Worm (Caenorhabditis elegans) whole organism, mixed stage, embryonic: ENCODE results near the gene manf-1.

Experiments
- M03D4.4 ChIP-seq: sonication (generic microtip); optimal IDR thresholded peaks from 2 replicates; lab custom pipeline; 2017; ENCODE audit warnings: mild to moderate bottlenecking, missing genetic modification characterization, missing compliant biosample characterization
- bed-3 ChIP-seq: fragments of 200-800 bp; sonication (Bioruptor generic); optimal IDR thresholded peaks from 3 replicates; lab custom pipeline; 2018; ENCODE audit warnings: mild to moderate bottlenecking, missing genetic modification characterization, moderate library complexity, missing compliant biosample characterization
- blmp-1 ChIP-seq: fragments of 150-350 bp; optimal IDR thresholded peaks from 2 replicates; lab custom pipeline; 2014; ENCODE audit warnings: missing biosample characterization, missing genetic modification characterization
- ceh-39 ChIP-seq: fragments of 150-350 bp; optimal IDR thresholded peaks from 2 replicates; lab custom pipeline; 2014; ENCODE audit warnings: missing biosample characterization, missing genetic modification characterization
- ceh-43 ChIP-seq: fragments of 200-800 bp; sonication (Bioruptor generic); optimal IDR thresholded peaks from 2 replicates; lab custom pipeline; 2018; ENCODE audit warnings: mild to moderate bottlenecking, missing genetic modification characterization, moderate library complexity, missing compliant biosample characterization
- ceh-83 ChIP-seq: fragments of 200-800 bp; sonication (Bioruptor generic); optimal IDR thresholded peaks from 2 replicates; lab custom pipeline; 2018; ENCODE audit warnings: mild to moderate bottlenecking, missing genetic modification characterization, missing compliant biosample characterization
- ces-1 ChIP-seq: fragments of 150-350 bp; optimal IDR thresholded peaks from 2 replicates; lab custom pipeline; 2014; ENCODE audit warnings: missing biosample characterization, missing genetic modification reagents, missing genetic modification characterization
- cnd-1 ChIP-seq: fragments of 200-800 bp; sonication (Bioruptor generic); optimal IDR thresholded peaks from 2 replicates; lab custom pipeline; 2018; ENCODE audit warnings: mild to moderate bottlenecking, missing genetic modification characterization, missing compliant biosample characterization
- elt-1 ChIP-seq: sonication (generic microtip); optimal IDR thresholded peaks from 2 replicates; lab custom pipeline; 2017; ENCODE audit warnings: missing genetic modification characterization, mild to moderate bottlenecking, missing compliant biosample characterization, antibody characterized with exemption, moderate library complexity, borderline replicate concordance; ENCODE audit not compliant: insufficient read depth
- elt-3 ChIP-seq: fragments of 150-350 bp; optimal IDR thresholded peaks from 2 replicates; lab custom pipeline; 2014; ENCODE audit warnings: missing biosample characterization, missing genetic modification characterization
- ham-2 ChIP-seq: fragments of 200-800 bp; sonication (Bioruptor generic); optimal IDR thresholded peaks from 2 replicates; lab custom pipeline; 2018; ENCODE audit warnings: mild to moderate bottlenecking, missing genetic modification characterization, missing compliant biosample characterization
- hlh-1 ChIP-seq: fragments of 150-350 bp; optimal IDR thresholded peaks from 2 replicates; lab custom pipeline; 2014; ENCODE audit warnings: missing biosample characterization, missing genetic modification reagents, missing genetic modification characterization
- lin-13 ChIP-seq: fragments of 150-350 bp; optimal IDR thresholded peaks from 2 replicates; lab custom pipeline; 2014; ENCODE audit warnings: missing biosample characterization, missing genetic modification characterization
- lin-32 ChIP-seq: fragments of 200-800 bp; sonication (Bioruptor generic); optimal IDR thresholded peaks from 2 replicates; lab custom pipeline; 2018; ENCODE audit warnings: mild to moderate bottlenecking, missing genetic modification characterization, missing compliant biosample characterization
- lsy-2 ChIP-seq: fragments of 150-350 bp; optimal IDR thresholded peaks from 2 replicates; lab custom pipeline; 2014; ENCODE audit warnings: missing biosample characterization, missing genetic modification characterization
- mls-2 ChIP-seq: sonication (generic microtip); optimal IDR thresholded peaks from 2 replicates; lab custom pipeline; 2016; ENCODE audit warnings: mild to moderate bottlenecking, missing genetic modification characterization, moderate library complexity, missing compliant biosample characterization
- nhr-12 ChIP-seq: fragments of 150-350 bp; optimal IDR thresholded peaks from 2 replicates; lab custom pipeline; 2014; ENCODE audit warnings: missing biosample characterization, missing genetic modification characterization
- nhr-2 ChIP-seq: fragments of 150-350 bp; optimal IDR thresholded peaks from 2 replicates; lab custom pipeline; 2014; ENCODE audit warnings: missing biosample characterization, missing genetic modification characterization
- nhr-28 ChIP-seq: fragments of 150-350 bp; optimal IDR thresholded peaks from 2 replicates; lab custom pipeline; 2014; ENCODE audit warnings: missing biosample characterization, missing genetic modification characterization
- nhr-76 ChIP-seq: sonication (generic microtip); optimal IDR thresholded peaks from 2 replicates; lab custom pipeline; 2017; ENCODE audit warnings: missing biosample characterization, missing genetic modification characterization
- pha-4 ChIP-seq: fragments of 150-350 bp; optimal IDR thresholded peaks from 2 replicates; lab custom pipeline; 2018; ENCODE audit warnings: missing biosample characterization, missing genetic modification reagents, missing genetic modification characterization
- sem-2 ChIP-seq: fragments of 200-800 bp; sonication (Bioruptor generic); optimal IDR thresholded peaks from 2 replicates; lab custom pipeline; 2018; ENCODE audit warnings: mild to moderate bottlenecking, missing genetic modification characterization, missing compliant biosample characterization
- snpc-4 ChIP-seq: fragments of 150-350 bp; optimal IDR thresholded peaks from 2 replicates; lab custom pipeline; 2014; ENCODE audit warnings: missing biosample characterization, missing genetic modification characterization
- sptf-1 ChIP-seq: sonication (generic microtip); optimal IDR thresholded peaks from 2 replicates; lab custom pipeline; 2017; ENCODE audit warnings: mild to moderate bottlenecking, missing genetic modification characterization, moderate library complexity, missing compliant biosample characterization
- tbx-8 ChIP-seq: fragments of 200-800 bp; sonication (Bioruptor generic); optimal IDR thresholded peaks from 2 replicates; lab custom pipeline; 2018; ENCODE audit warnings: mild to moderate bottlenecking, missing genetic modification characterization, moderate library complexity, missing compliant biosample characterization
- unc-120 ChIP-seq: sonication (generic microtip); optimal IDR thresholded peaks from 2 replicates; lab custom pipeline; 2017; ENCODE audit warnings: missing genetic modification characterization, missing compliant biosample characterization; ENCODE audit not compliant: poor library complexity, severe bottlenecking
- unc-39 ChIP-seq: fragments of 150-350 bp; optimal IDR thresholded peaks from 2 replicates; lab custom pipeline; 2014; ENCODE audit warnings: missing biosample characterization, missing genetic modification characterization
- unc-62 ChIP-seq: fragments of 150-350 bp; optimal IDR thresholded peaks from 2 replicates; lab custom pipeline; 2014; ENCODE audit warnings: missing biosample characterization, missing genetic modification reagents, missing genetic modification characterization
- zip-8 ChIP-seq: fragments of 150-350 bp; optimal IDR thresholded peaks from 2 replicates; lab custom pipeline; 2014; ENCODE audit warnings: missing biosample characterization, missing genetic modification characterization
- ztf-11 ChIP-seq: fragments of 150-350 bp; optimal IDR thresholded peaks from 2 replicates; lab custom pipeline; 2014; ENCODE audit warnings: missing biosample characterization, missing genetic modification characterization

The manf-1 gene

DNA sequence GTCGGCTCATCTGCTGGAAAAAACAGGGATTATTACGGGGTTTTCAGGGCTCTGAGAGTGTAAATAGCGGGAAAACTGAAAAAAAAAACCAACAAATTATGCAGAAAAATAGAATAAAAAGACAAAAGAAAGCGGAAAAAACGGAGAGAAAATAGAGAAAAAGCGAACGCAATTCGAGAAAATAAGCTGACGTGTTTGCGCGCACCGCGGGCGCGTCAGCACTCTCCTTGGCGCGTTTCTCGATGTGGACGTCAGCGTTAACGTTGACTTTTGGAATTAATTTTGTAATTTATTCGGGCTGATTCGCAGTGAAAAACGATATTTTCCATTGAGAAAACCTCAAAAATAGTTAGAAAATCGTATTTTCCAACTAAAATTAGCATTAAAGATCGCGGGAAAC, at the start of gene manf-1:
manf-1 (minus strand) TSS at position 13 of the 400 bp plus-strand sequence.
- TF ChIP-seq lin-13 = peak; percentile 80
- peak; percentile 1 for TF ChIP-seq ham-2 (GFP tag; lab: Kevin White, UChicago)
- no peak for TF ChIP-seq elt-1 (tag; lab: Kevin White, UChicago)
- peak; percentile 55 for TF ChIP-seq lsy-2
- TF ChIP-seq pha-4 (tag; lab: Kevin White, UChicago) = peak; percentile 65
- no peak for TF ChIP-seq elt-3 (tag; lab: Kevin White, UChicago)

DNA sequence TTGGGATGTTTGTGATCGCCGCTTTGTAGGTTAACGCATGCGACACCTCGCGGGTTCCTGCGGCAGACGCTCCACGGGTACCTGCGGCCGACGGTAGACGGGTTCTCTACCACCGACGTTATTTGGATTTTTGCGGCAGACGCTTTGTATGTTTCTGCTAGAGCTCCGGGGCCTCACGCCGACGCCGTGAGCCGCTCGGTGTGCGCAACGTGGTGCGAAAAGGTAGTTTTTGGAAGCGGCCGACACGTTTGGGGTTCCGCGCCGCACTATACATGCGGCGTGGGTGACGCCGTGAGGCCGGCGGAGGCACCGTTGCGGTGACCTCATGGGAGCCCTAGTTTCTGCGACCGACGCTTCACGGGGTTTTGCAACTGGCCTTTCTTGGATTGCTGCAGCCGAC, 42.8 kb upstream of the manf-1 start:
- TF ChIP-seq nhr-2 (tag; lab: Kevin White, UChicago) (no peak), zip-8 (tag; lab: Kevin White, UChicago) (no peak), ham-2 (GFP tag; lab: Kevin White, UChicago) (no peak), cnd-1 (tag; lab: Kevin White, UChicago) (no peak), snpc-4 (tag; lab: Kevin White, UChicago) (no peak), bed-3 (GFP tag; lab: Kevin White, UChicago) (no peak), unc-39 (tag; lab: Kevin White, UChicago) (no peak), lsy-2 (no peak), tbx-8 (GFP tag; lab: Kevin White, UChicago) (no peak), nhr-76 (tag; lab: Kevin White, UChicago) (no peak), hlh-1 (tag; lab: Kevin White, UChicago) (no peak), blmp-1 (tag; lab: Kevin White, UChicago) (no peak), sptf-1 (tag; lab: Kevin White, UChicago) (no peak), ceh-39 (tag; lab: Kevin White, UChicago) (no peak), nhr-28 (tag; lab: Kevin White, UChicago) (no peak), nhr-12 (tag; lab: Kevin White, UChicago) (no peak), elt-3 (tag; lab: Kevin White, UChicago) (no peak)

DNA sequence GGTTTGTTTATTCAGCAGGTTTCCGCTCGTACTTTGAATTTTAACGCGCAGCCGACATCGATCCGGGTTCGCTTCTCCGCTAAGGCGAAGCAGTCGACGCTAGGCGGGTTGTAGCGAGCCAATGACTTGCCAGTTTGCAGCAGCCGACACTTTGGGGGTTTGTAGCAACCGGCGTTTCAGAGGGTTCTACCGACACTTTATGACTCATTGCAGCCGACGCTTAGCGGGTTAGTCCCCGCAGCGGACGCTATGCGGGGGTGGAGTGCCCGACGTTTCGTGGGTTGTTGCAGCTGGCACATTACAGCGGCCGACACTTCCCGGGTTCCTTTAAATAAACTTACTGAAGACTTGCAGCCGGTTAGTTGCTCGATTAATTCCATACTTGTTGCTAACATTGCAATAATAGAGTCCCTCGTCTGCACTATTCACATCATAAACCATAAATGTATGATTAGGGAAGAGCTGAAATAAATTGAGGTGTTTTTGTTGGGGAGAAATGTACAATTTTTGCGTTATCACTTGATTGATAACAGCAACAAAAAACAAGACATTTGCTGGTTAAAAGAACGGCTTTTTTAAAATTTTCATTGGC, 41.3 kb upstream of the manf-1 start, which contains the start of gene Y54G2A.57:
Y54G2A.57 (plus strand) TSS at position 542 of the 592 bp plus-strand sequence.
- TF ChIP-seq ceh-83 (GFP tag; lab: Kevin White, UChicago) = no peak
- TF ChIP-seq unc-39 (tag; lab: Kevin White, UChicago) = no peak
- TF ChIP-seq lsy-2 = no peak

DNA sequence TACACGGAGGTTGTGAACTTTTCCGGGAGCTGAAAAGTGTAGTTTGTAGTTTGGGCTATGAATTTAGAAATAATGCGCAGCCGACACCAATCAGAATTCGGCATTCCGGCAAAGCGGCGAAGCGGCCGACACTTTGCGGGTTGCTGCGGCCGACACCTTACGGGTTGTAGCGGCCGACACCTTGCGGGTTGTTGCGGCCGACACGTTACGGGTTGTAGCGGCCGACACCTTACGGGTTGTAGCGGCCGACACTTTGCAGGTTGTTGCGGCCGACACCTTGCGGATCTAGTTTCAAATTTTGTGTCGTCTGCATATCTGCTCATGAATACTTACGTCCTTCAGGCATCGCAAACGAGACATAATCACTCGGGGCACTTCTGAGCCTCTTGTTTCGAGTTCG, 38.7 kb upstream of the manf-1 start:
- TF ChIP-seq sem-2 (GFP tag; lab: Kevin White, UChicago) (no peak), unc-62 (GFP tag; lab: Kevin White, UChicago) (no peak), hlh-1 (tag; lab: Kevin White, UChicago) (no peak), elt-3 (tag; lab: Kevin White, UChicago) (no peak), nhr-12 (tag; lab: Kevin White, UChicago) (no peak), bed-3 (GFP tag; lab: Kevin White, UChicago) (no peak), ceh-39 (tag; lab: Kevin White, UChicago) (no peak)

DNA sequence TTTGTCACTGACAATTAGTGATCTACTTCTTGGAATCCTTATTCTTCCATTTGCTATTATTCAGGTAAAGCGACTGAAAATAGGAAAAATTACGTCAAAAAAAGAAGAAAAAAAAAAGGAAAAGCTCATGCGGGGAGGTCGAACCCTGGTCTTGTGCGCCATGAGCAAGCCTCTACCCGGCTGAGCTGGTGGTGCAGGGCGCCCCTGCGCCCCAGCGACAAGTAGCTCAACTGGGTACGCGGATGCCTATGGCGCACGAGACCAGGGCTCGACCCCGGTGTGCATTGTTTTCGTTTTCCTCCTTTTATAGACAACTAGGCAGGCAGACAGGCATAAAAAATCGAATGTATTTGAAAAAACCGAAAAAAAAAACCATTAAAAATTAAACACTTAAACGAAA, 32.0 kb upstream of the manf-1 start:
- TF ChIP-seq unc-62 (GFP tag; lab: Kevin White, UChicago) = no peak
- TF ChIP-seq lin-32 (GFP tag; lab: Kevin White, UChicago) = no peak
- TF ChIP-seq unc-39 (tag; lab: Kevin White, UChicago) = no peak
- no peak for TF ChIP-seq nhr-76 (tag; lab: Kevin White, UChicago)
- TF ChIP-seq sem-2 (GFP tag; lab: Kevin White, UChicago) = no peak
- TF ChIP-seq unc-120 (tag; lab: Kevin White, UChicago) = no peak
- TF ChIP-seq mls-2 (tag; lab: Kevin White, UChicago) = no peak
- TF ChIP-seq hlh-1 (tag; lab: Kevin White, UChicago) = no peak
- no peak for TF ChIP-seq zip-8 (tag; lab: Kevin White, UChicago)
- no peak for TF ChIP-seq ztf-11 (tag; lab: Kevin White, UChicago)
- TF ChIP-seq ces-1 (GFP tag; lab: Kevin White, UChicago) = no peak
- TF ChIP-seq nhr-2 (tag; lab: Kevin White, UChicago) = no peak
- TF ChIP-seq ceh-43 (GFP tag; lab: Kevin White, UChicago) = no peak
- no peak for TF ChIP-seq bed-3 (GFP tag; lab: Kevin White, UChicago)
- TF ChIP-seq blmp-1 (tag; lab: Kevin White, UChicago) = no peak
- TF ChIP-seq cnd-1 (tag; lab: Kevin White, UChicago) = no peak
- no peak for TF ChIP-seq tbx-8 (GFP tag; lab: Kevin White, UChicago)
- TF ChIP-seq ceh-39 (tag; lab: Kevin White, UChicago) = no peak
- no peak for TF ChIP-seq M03D4.4 (tag; lab: Kevin White, UChicago)
- no peak for TF ChIP-seq ham-2 (GFP tag; lab: Kevin White, UChicago)
